Fruit fly (Drosophila melanogaster) whole organism, prepupa: ENCODE results near the gene CG17637.
A peak's percentile ranks its signal among the peaks of the same experiment; 100 is the strongest.

Experiments
- Blimp-1 ChIP-seq: fragments of 200-800 bp; sonication (Bioruptor generic); optimal IDR thresholded peaks from 3 replicates; lab custom pipeline; 2017; ENCODE audit warnings: missing biosample characterization, missing genetic modification characterization, mild to moderate bottlenecking, moderate library complexity, missing genetic modification reagents
- CG10631 ChIP-seq: fragments of 200-800 bp; sonication (Bioruptor generic); optimal IDR thresholded peaks from 2 replicates; lab custom pipeline; 2016; ENCODE audit warnings: missing biosample characterization, missing genetic modification characterization
- CG11294 ChIP-seq: fragments of 200-800 bp; sonication (Bioruptor generic); IDR thresholded peaks from 2 replicates; pipeline ENCODE4 v1.3.6; 2022; ENCODE audit warnings: missing biosample characterization, missing genetic modification characterization
- CG11762 ChIP-seq: fragments of 200-800 bp; sonication (Bioruptor generic); optimal IDR thresholded peaks from 3 replicates; lab custom pipeline; 2016; ENCODE audit warnings: missing biosample characterization, missing genetic modification characterization; ENCODE audit not compliant: insufficient read depth
- CG11902 ChIP-seq: fragments of 200-800 bp; sonication (Bioruptor generic); optimal IDR thresholded peaks from 3 replicates; lab custom pipeline; 2016; ENCODE audit warnings: missing biosample characterization, missing genetic modification characterization
- CG15336 ChIP-seq: fragments of 200-800 bp; sonication (Bioruptor generic); IDR thresholded peaks from 2 replicates; pipeline ENCODE4 v1.3.6; 2022; ENCODE audit warnings: missing biosample characterization, missing genetic modification characterization
- CG1621 ChIP-seq: fragments of 200-800 bp; sonication (Bioruptor generic); optimal IDR thresholded peaks from 3 replicates; lab custom pipeline; 2018; ENCODE audit warnings: missing biosample characterization, mild to moderate bottlenecking, missing genetic modification characterization
- CG16779 ChIP-seq: fragments of 200-800 bp; sonication (Bioruptor generic); optimal IDR thresholded peaks from 3 replicates; lab custom pipeline; 2017; ENCODE audit warnings: missing biosample characterization, mild to moderate bottlenecking, missing genetic modification characterization
- CG31627 ChIP-seq: fragments of 200-800 bp; sonication (Bioruptor generic); optimal IDR thresholded peaks from 3 replicates; lab custom pipeline; 2016; ENCODE audit warnings: missing biosample characterization, missing genetic modification characterization
- CG32006 ChIP-seq: fragments of 200-800 bp; sonication (Bioruptor generic); optimal IDR thresholded peaks from 3 replicates; lab custom pipeline; 2017; ENCODE audit warnings: missing biosample characterization, mild to moderate bottlenecking, missing genetic modification characterization
- CG34406 ChIP-seq: fragments of 200-800 bp; sonication (Bioruptor generic); optimal IDR thresholded peaks from 3 replicates; lab custom pipeline; 2016; ENCODE audit warnings: missing biosample characterization, missing genetic modification characterization
- CG3919 ChIP-seq: fragments of 200-800 bp; sonication (Bioruptor generic); optimal IDR thresholded peaks from 3 replicates; lab custom pipeline; 2016; ENCODE audit warnings: missing biosample characterization, missing genetic modification characterization
- CG4318 ChIP-seq: fragments of 200-800 bp; sonication (Bioruptor generic); optimal IDR thresholded peaks from 3 replicates; lab custom pipeline; 2017; ENCODE audit warnings: missing biosample characterization, mild to moderate bottlenecking, missing genetic modification characterization
- CG6163 ChIP-seq: fragments of 200-800 bp; sonication (Bioruptor generic); IDR thresholded peaks from 3 replicates; pipeline ENCODE4 v1.3.6; 2022; ENCODE audit warnings: missing biosample characterization, missing genetic modification characterization
- CG6792 ChIP-seq: fragments of 200-800 bp; sonication (Bioruptor generic); optimal IDR thresholded peaks from 3 replicates; lab custom pipeline; 2016; ENCODE audit warnings: missing biosample characterization, missing genetic modification characterization
- CG6808 ChIP-seq: fragments of 200-800 bp; sonication (Bioruptor generic); optimal IDR thresholded peaks from 3 replicates; lab custom pipeline; 2017; ENCODE audit warnings: missing biosample characterization, missing genetic modification characterization, mild to moderate bottlenecking, moderate library complexity, missing genetic modification reagents
- CG7368 ChIP-seq: fragments of 200-800 bp; sonication (Bioruptor generic); optimal IDR thresholded peaks from 3 replicates; lab custom pipeline; 2016; ENCODE audit warnings: missing biosample characterization, missing genetic modification characterization
- CG8119 ChIP-seq: fragments of 200-800 bp; sonication (Bioruptor generic); IDR thresholded peaks from 3 replicates; pipeline ENCODE4 v1.3.6; 2022; ENCODE audit warnings: missing biosample characterization, missing genetic modification characterization
- Eip75B ChIP-seq: fragments of 200-800 bp; sonication (Bioruptor generic); optimal IDR thresholded peaks from 3 replicates; lab custom pipeline; 2016; ENCODE audit warnings: missing biosample characterization, missing genetic modification characterization
- Eip93F ChIP-seq: fragments of 200-800 bp; sonication (Bioruptor generic); optimal IDR thresholded peaks from 2 replicates; lab custom pipeline; 2016; ENCODE audit warnings: missing biosample characterization, mild to moderate bottlenecking, missing genetic modification characterization
- Ets21C ChIP-seq: fragments of 200-800 bp; sonication (Bioruptor generic); optimal IDR thresholded peaks from 3 replicates; lab custom pipeline; 2016; ENCODE audit warnings: missing biosample characterization, missing genetic modification characterization
- Ets96B ChIP-seq: fragments of 200-800 bp; optimal IDR thresholded peaks from 2 replicates; lab custom pipeline; 2019; ENCODE audit warnings: missing biosample characterization, mild to moderate bottlenecking, missing genetic modification characterization, moderate library complexity
- Gug ChIP-seq: fragments of 200-800 bp; sonication (Bioruptor generic); IDR thresholded peaks from 2 replicates; pipeline ENCODE4 v1.3.6; 2022; ENCODE audit warnings: missing biosample characterization, missing genetic modification characterization
- Hr39 ChIP-seq: fragments of 200-800 bp; sonication (Bioruptor generic); optimal IDR thresholded peaks from 2 replicates; lab custom pipeline; 2016; ENCODE audit warnings: missing biosample characterization, missing genetic modification characterization
- Met ChIP-seq: fragments of 200-800 bp; sonication (Bioruptor generic); optimal IDR thresholded peaks from 3 replicates; lab custom pipeline; 2016; ENCODE audit warnings: missing biosample characterization, missing genetic modification characterization
- OdsH ChIP-seq: fragments of 200-800 bp; sonication (Bioruptor generic); optimal IDR thresholded peaks from 3 replicates; lab custom pipeline; 2016; ENCODE audit warnings: missing biosample characterization, missing genetic modification characterization
- Smox ChIP-seq: fragments of 200-800 bp; sonication (Bioruptor generic); optimal IDR thresholded peaks from 3 replicates; lab custom pipeline; 2016; ENCODE audit warnings: missing biosample characterization, missing genetic modification characterization
- Sox14 ChIP-seq: fragments of 200-800 bp; sonication (Bioruptor generic); optimal IDR thresholded peaks from 3 replicates; lab custom pipeline; 2016; ENCODE audit warnings: missing biosample characterization, missing genetic modification characterization
- Sox15 ChIP-seq: fragments of 200-800 bp; sonication (Bioruptor generic); optimal IDR thresholded peaks from 3 replicates; lab custom pipeline; 2016; ENCODE audit warnings: missing biosample characterization, missing genetic modification characterization
- achi ChIP-seq: fragments of 200-800 bp; sonication (Bioruptor generic); optimal IDR thresholded peaks from 3 replicates; lab custom pipeline; 2016; ENCODE audit warnings: missing biosample characterization, missing genetic modification characterization
- acj6 ChIP-seq: fragments of 200-800 bp; sonication (Bioruptor generic); optimal IDR thresholded peaks from 3 replicates; lab custom pipeline; 2016; ENCODE audit warnings: missing biosample characterization, missing genetic modification characterization
- dac ChIP-seq: fragments of 200-800 bp; sonication (Bioruptor generic); optimal IDR thresholded peaks from 2 replicates; lab custom pipeline; 2017; ENCODE audit warnings: missing biosample characterization, mild to moderate bottlenecking, missing genetic modification characterization
- dsx ChIP-seq: fragments of 200-800 bp; optimal IDR thresholded peaks from 3 replicates; lab custom pipeline; 2019; ENCODE audit warnings: missing biosample characterization, mild to moderate bottlenecking, missing genetic modification characterization, moderate library complexity; ENCODE audit not compliant: poor library complexity, severe bottlenecking
- esn ChIP-seq: fragments of 200-800 bp; sonication (Bioruptor generic); optimal IDR thresholded peaks from 2 replicates; lab custom pipeline; 2016; ENCODE audit warnings: missing biosample characterization, mild to moderate bottlenecking, missing genetic modification characterization, moderate library complexity
- fd59A ChIP-seq: fragments of 200-800 bp; sonication (Bioruptor generic); optimal IDR thresholded peaks from 2 replicates; lab custom pipeline; 2017; ENCODE audit warnings: missing biosample characterization, mild to moderate bottlenecking, missing genetic modification characterization, missing genetic modification reagents
- fd85E ChIP-seq: fragments of 200-800 bp; sonication (Bioruptor generic); optimal IDR thresholded peaks from 3 replicates; lab custom pipeline; 2016; ENCODE audit warnings: missing biosample characterization, missing genetic modification characterization
- fkh ChIP-seq: fragments of 200-800 bp; sonication (Bioruptor generic); optimal IDR thresholded peaks from 3 replicates; lab custom pipeline; 2017; ENCODE audit warnings: missing biosample characterization, mild to moderate bottlenecking, missing genetic modification characterization, moderate library complexity
- lz ChIP-seq: fragments of 200-800 bp; sonication (Bioruptor generic); optimal IDR thresholded peaks from 3 replicates; lab custom pipeline; 2016; ENCODE audit warnings: missing biosample characterization, missing genetic modification characterization
- net ChIP-seq: fragments of 200-800 bp; sonication (Bioruptor generic); optimal IDR thresholded peaks from 3 replicates; lab custom pipeline; 2016; ENCODE audit warnings: missing biosample characterization, missing genetic modification characterization
- pdm3 ChIP-seq: fragments of 200-800 bp; sonication (Bioruptor generic); optimal IDR thresholded peaks from 3 replicates; lab custom pipeline; 2016; ENCODE audit warnings: missing biosample characterization, missing genetic modification characterization
- spab ChIP-seq: fragments of 200-800 bp; sonication (Bioruptor generic); optimal IDR thresholded peaks from 2 replicates; lab custom pipeline; 2017; ENCODE audit warnings: missing biosample characterization, mild to moderate bottlenecking, missing genetic modification characterization, missing genetic modification reagents
- svp ChIP-seq: fragments of 200-800 bp; sonication (Bioruptor generic); peaks from one replicate; lab custom pipeline; 2016; ENCODE audit warnings: missing biosample characterization, missing genetic modification characterization
- topi ChIP-seq: fragments of 200-800 bp; sonication (Bioruptor generic); optimal IDR thresholded peaks from 3 replicates; lab custom pipeline; 2016; ENCODE audit warnings: missing biosample characterization, missing genetic modification characterization
- vri ChIP-seq: fragments of 200-800 bp; sonication (Bioruptor generic); optimal IDR thresholded peaks from 3 replicates; lab custom pipeline; 2016; ENCODE audit warnings: missing biosample characterization, mild to moderate bottlenecking, missing genetic modification characterization

The CG17637 gene

dm6 chr3L:20473021-20473799 is 30.8 kb upstream of the CG17637 start, which contains the start of the genes CG32428 and CG5969 (continued):
- TF ChIP-seq topi (GFP tag; lab: Kevin White, UChicago) (peak; percentile 16), CG16779 (peak; percentile 42), Smox (GFP tag; lab: Kevin White, UChicago) (peak; percentile 50), Eip75B (GFP tag; lab: Kevin White, UChicago) (peak; percentile 45), CG4318 (GFP tag; lab: Kevin White, UChicago) (peak; percentile 68), CG1621 (tag; lab: Kevin White, UChicago) (peak; percentile 11), CG8119 (no peak; the same call in 2 of the 3 replicates), lz (GFP tag; lab: Kevin White, UChicago) (peak; percentile 45), Sox15 (peak; percentile 55), fkh (peak; percentile 61), net (GFP tag; lab: Kevin White, UChicago) (peak; percentile 57), CG6808 (peak; percentile 48), Hr39 (GFP tag; lab: Kevin White, UChicago) (peak; percentile 51), vri (GFP tag; lab: Kevin White, UChicago) (peak; percentile 65), CG11762 (GFP tag; lab: Kevin White, UChicago) (peak; percentile 41), CG11294 (GFP tag; lab: Robert Waterston, UW) (peak; percentile 53), Eip93F (GFP tag; lab: Kevin White, UChicago) (peak; percentile 64), svp (GFP tag; lab: Kevin White, UChicago) (peak; percentile 85), Met (GFP tag; lab: Kevin White, UChicago) (peak; percentile 47), OdsH (GFP tag; lab: Kevin White, UChicago) (peak; percentile 71), pdm3 (GFP tag; lab: Kevin White, UChicago) (peak; percentile 62)

- TF ChIP-seq vri (GFP tag; lab: Kevin White, UChicago) (peak; percentile 52), achi (no peak), CG6792 (GFP tag; lab: Kevin White, UChicago) (no peak)
Measured at dm6 chr3L:20474197-20474788, 29.7 kb upstream of the CG17637 start, which contains the start of gene isoQC. Gene isoQC (plus strand): TSS chr3L:20474466.

- TF ChIP-seq CG16779 (peak; percentile 74), CG6792 (GFP tag; lab: Kevin White, UChicago) (peak; percentile 85), spab (peak; percentile 60), Eip93F (GFP tag; lab: Kevin White, UChicago) (peak; percentile 82), Sox14 (GFP tag; lab: Kevin White, UChicago) (peak; percentile 87), dsx (GFP tag; lab: Kevin White, UChicago) (peak; percentile 77), Ets96B (peak; percentile 81), OdsH (GFP tag; lab: Kevin White, UChicago) (peak; percentile 86), CG7368 (GFP tag; lab: Kevin White, UChicago) (peak; percentile 87), Gug (GFP tag; lab: Robert Waterston, UW) (no peak), CG8119 (no peak), Ets21C (GFP tag; lab: Kevin White, UChicago) (peak; percentile 78), CG32006 (GFP tag; lab: Kevin White, UChicago) (peak; percentile 89), fkh (peak; percentile 98), Blimp-1 (peak; percentile 63), dac (GFP tag; lab: Kevin White, UChicago) (peak; percentile 65), CG15336 (GFP tag; lab: Robert Waterston, UW) (no peak), CG6163 (GFP tag; lab: Robert Waterston, UW) (no peak), fd59A (GFP tag; lab: Kevin White, UChicago) (peak; percentile 56), CG11902 (peak; percentile 72), fd85E (peak; percentile 14), CG10631 (peak; percentile 88), vri (GFP tag; lab: Kevin White, UChicago) (peak; percentile 74), CG34406 (GFP tag; lab: Kevin White, UChicago) (peak; percentile 88), CG6808 (peak; percentile 73), acj6 (GFP tag; lab: Kevin White, UChicago) (peak; percentile 83), svp (GFP tag; lab: Kevin White, UChicago) (peak; percentile 91), CG3919 (GFP tag; lab: Kevin White, UChicago) (peak; percentile 93), CG4318 (GFP tag; lab: Kevin White, UChicago) (peak; percentile 85), CG31627 (GFP tag; lab: Kevin White, UChicago) (peak; percentile 88), achi (peak; percentile 88), esn (GFP tag; lab: Kevin White, UChicago) (peak; percentile 92)
Measured at dm6 chr3L:20474789-20475208, 29.2 kb upstream of the CG17637 start.
